Worm (Caenorhabditis elegans): ENCODE measurements around the gene W09G12.8.

W09G12.8 gene

DNA sequence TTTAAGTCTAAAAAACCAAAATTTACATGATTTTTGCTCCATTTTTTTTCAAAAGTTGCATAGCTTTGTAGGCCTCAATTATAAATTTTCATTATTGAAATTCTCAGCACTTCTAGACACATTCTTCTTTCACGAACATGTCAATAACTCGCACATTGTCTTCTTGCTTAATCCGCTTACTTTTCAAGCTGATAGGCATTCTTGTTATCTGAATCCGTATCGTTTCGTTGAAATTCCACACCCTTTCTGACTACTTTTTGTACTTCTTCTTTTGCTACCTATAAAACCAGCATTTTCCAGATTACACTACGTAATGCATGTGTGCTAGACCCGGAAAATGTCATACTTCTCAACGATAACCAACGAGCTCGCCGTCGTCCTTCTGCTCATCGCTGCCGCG is 9.7 kb upstream of the W09G12.8 start, which contains the start of gene W09G12.9:
Gene W09G12.9, plus strand, starts transcription at position 301 of the 400 bp plus-strand sequence.
- TF ChIP-seq ceh-16 (tag; optimal IDR thresholded peaks at IDR 0.05): no peak
- TF ChIP-seq nhr-12 (tag; optimal IDR thresholded peaks at IDR 0.05): no peak
- TF ChIP-seq ama-1 (optimal IDR thresholded peaks at IDR 0.05): no peak
- no peak for TF ChIP-seq ZK546.5 (tag; optimal IDR thresholded peaks at IDR 0.05)
- no peak for TF ChIP-seq nhr-23 (tag; optimal IDR thresholded peaks at IDR 0.05)
- TF ChIP-seq ztf-11 (tag; optimal IDR thresholded peaks at IDR 0.05): no peak
- no peak for TF ChIP-seq nhr-21 (tag; optimal IDR thresholded peaks at IDR 0.05)
- no peak for TF ChIP-seq nhr-25 (tag; optimal IDR thresholded peaks at IDR 0.05)
- no peak for TF ChIP-seq sem-4 (tag; optimal IDR thresholded peaks at IDR 0.05)
- TF ChIP-seq sma-9 (GFP tag; optimal IDR thresholded peaks at IDR 0.05): no peak
- TF ChIP-seq sma-9 (tag; optimal IDR thresholded peaks at IDR 0.05): no peak
- TF ChIP-seq dmd-4 (tag; optimal IDR thresholded peaks at IDR 0.05): no peak
- TF ChIP-seq nhr-237 (tag; optimal IDR thresholded peaks at IDR 0.05): no peak
- no peak for TF ChIP-seq nhr-10 (tag; optimal IDR thresholded peaks at IDR 0.05)
- no peak for TF ChIP-seq nhr-77 (tag; optimal IDR thresholded peaks at IDR 0.05)
- no peak for TF ChIP-seq nhr-11 (tag; optimal IDR thresholded peaks at IDR 0.05)
- no peak for TF ChIP-seq Y55F3AM.14 (GFP tag; optimal IDR thresholded peaks at IDR 0.05)
- TF ChIP-seq snpc-4 (tag; optimal IDR thresholded peaks at IDR 0.05): no peak
- no peak for TF ChIP-seq ceh-82 (tag; optimal IDR thresholded peaks at IDR 0.05)
- no peak for TF ChIP-seq ztf-4 (tag; optimal IDR thresholded peaks at IDR 0.05)
- no peak for TF ChIP-seq lin-11 (tag; optimal IDR thresholded peaks at IDR 0.05)

DNA sequence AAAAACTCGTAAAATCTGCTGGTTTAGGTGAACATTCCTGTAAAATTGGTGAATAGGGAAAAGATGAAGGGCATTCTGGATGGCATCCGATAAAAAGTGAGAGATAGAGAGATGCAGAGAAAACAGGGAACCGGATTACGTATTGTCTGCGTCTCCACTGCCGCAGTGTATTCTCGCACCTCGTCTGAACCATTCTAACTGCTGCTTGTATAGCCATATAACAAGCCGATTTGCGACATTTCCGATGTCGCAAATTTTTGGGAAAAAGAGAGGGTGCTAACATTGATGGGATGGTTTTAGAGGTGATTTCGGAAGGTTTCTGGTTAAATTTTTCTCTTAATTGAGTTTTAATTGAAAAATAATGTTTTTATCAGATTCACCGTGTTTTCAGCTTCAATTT is 4.8 kb upstream of the W09G12.8 start, which contains the start of gene W09G12.10:
Gene W09G12.10, minus strand, starts transcription at position 121 of the 400 bp plus-strand sequence.
- TF ChIP-seq peb-1 (tag; optimal IDR thresholded peaks at IDR 0.05): peak; percentile 22
- TF ChIP-seq nhr-129 (tag; optimal IDR thresholded peaks at IDR 0.05): no peak
- TF ChIP-seq nhr-237 (tag; optimal IDR thresholded peaks at IDR 0.05): no peak
- no peak for TF ChIP-seq ama-1 (optimal IDR thresholded peaks at IDR 0.05)
- TF ChIP-seq alr-1 (tag; optimal IDR thresholded peaks at IDR 0.05): no peak
- no peak for TF ChIP-seq mab-5 (tag; optimal IDR thresholded peaks at IDR 0.05)
- no peak for TF ChIP-seq nhr-77 (tag; optimal IDR thresholded peaks at IDR 0.05)
- no peak for TF ChIP-seq nhr-6 (tag; optimal IDR thresholded peaks at IDR 0.05)
- TF ChIP-seq F13H6.1 (tag; optimal IDR thresholded peaks at IDR 0.05): no peak
- no peak for TF ChIP-seq snpc-4 (tag; optimal IDR thresholded peaks at IDR 0.05)
- peak; percentile 5 for TF ChIP-seq nhr-25 (tag; optimal IDR thresholded peaks at IDR 0.05)
- TF ChIP-seq ztf-4 (tag; optimal IDR thresholded peaks at IDR 0.05): no peak

DNA sequence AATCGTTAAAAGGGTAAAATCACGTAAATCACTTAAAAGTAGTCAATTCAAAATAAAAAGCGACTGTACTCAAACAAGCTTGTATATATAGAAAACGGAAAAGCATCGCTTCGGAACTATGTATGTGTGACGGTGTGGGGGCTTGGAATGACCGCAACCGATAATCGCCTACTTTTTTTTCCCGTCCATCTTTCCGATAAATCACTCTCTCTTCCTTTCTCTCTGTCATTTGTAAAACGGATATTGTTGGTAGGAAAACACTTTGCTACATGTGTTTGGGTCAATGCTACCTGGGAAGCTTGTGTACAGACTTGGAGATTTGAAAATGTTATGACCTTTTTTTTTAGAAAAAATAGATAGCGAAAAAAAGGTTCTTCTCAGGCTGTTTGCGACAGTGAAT is 1.2 kb upstream of the W09G12.8 start:
- TF ChIP-seq ZK546.5 (tag; optimal IDR thresholded peaks at IDR 0.05): no peak
- no peak for TF ChIP-seq sem-4 (tag; optimal IDR thresholded peaks at IDR 0.05)
- TF ChIP-seq unc-39 (tag; optimal IDR thresholded peaks at IDR 0.05): no peak
- TF ChIP-seq nhr-21 (tag; optimal IDR thresholded peaks at IDR 0.05): no peak
- TF ChIP-seq nhr-129 (tag; optimal IDR thresholded peaks at IDR 0.05): no peak
- no peak for TF ChIP-seq unc-55 (GFP tag; optimal IDR thresholded peaks at IDR 0.05)
- TF ChIP-seq elt-3 (tag; optimal IDR thresholded peaks at IDR 0.05): no peak
- TF ChIP-seq gmeb-1 (tag; optimal IDR thresholded peaks at IDR 0.05): no peak
- no peak for TF ChIP-seq mdl-1 (tag; optimal IDR thresholded peaks at IDR 0.05)

DNA sequence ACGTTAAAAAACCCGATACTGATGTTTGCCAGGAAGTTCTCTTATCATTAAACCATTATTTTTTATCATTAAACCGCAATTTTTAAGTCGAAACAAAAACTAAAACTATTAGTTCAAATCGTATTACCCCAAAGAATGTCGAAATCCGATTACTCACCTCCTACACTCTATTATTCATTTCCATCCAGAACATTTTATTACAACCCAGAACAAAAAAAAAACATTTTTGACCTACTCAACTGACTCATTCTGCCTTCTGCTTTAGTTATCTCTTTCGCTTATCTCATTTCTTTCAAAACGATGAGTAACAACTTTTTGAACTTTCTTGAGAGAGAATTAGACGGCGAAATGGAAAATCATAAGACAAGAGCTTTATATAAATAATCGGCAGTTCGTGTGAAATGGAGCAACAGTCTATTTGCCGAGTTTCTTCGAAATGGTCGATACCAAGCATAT is 2.7 kb downstream of the W09G12.8 start, which contains the start of gene W09G12.7:
Gene W09G12.7, plus strand, starts transcription at position 406 of the 456 bp plus-strand sequence.
- TF ChIP-seq ztf-1 (GFP tag; conservative IDR thresholded peaks at IDR 0.05): no peak
- no peak for TF ChIP-seq C34F6.9 (tag; optimal IDR thresholded peaks at IDR 0.05)
- TF ChIP-seq unc-55 (GFP tag; optimal IDR thresholded peaks at IDR 0.05): no peak
- TF ChIP-seq ceh-82 (tag; optimal IDR thresholded peaks at IDR 0.05): no peak
- no peak for TF ChIP-seq egl-27 (tag; optimal IDR thresholded peaks at IDR 0.05)
- peak; percentile 72 for TF ChIP-seq fos-1 (tag; optimal IDR thresholded peaks at IDR 0.05)
- TF ChIP-seq snpc-4 (tag; optimal IDR thresholded peaks at IDR 0.05): no peak

DNA sequence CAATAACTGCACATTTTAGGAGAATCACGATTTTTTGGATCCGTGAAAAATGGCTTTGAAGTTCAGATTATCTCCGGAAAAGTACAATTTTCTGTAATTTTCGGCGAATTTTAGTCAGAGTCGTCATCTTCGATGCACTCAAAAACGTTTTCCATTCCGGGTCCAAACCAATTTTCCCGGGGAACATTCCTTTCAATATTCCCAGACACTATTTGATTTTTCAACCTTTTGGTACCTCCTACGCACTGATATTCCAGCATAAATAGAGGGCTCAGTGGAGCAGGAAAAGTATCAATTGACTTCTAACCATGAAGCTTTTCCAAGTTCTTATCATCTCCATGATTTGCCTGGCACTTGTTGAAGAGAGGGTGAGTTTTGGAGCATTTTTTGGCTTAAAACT is 5.6 kb downstream of the W09G12.8 start, which contains the start of gene W09G12.6:
Gene W09G12.6, plus strand, starts transcription at position 301 of the 400 bp plus-strand sequence.
- no peak for TF ChIP-seq Y55F3AM.14 (GFP tag; optimal IDR thresholded peaks at IDR 0.05)
- no peak for TF ChIP-seq crh-2 (tag; optimal IDR thresholded peaks at IDR 0.05)
- no peak for TF ChIP-seq zag-1 (tag; optimal IDR thresholded peaks at IDR 0.05)
